Worm (Caenorhabditis elegans) whole organism, L3 larva: ENCODE results near the gene Y116A8C.9.

ENCODE experiments used
- ceh-82 ChIP-seq: fragments of 150-350 bp; optimal IDR thresholded peaks from 2 replicates; lab custom pipeline; 2014; ENCODE audit warnings: missing biosample characterization, missing genetic modification characterization
- elt-2 ChIP-seq: sonication (generic microtip); optimal IDR thresholded peaks from 2 replicates; lab custom pipeline; 2016; ENCODE audit warnings: missing genetic modification reagents, mild to moderate bottlenecking, missing genetic modification characterization, missing compliant biosample characterization
- elt-3 ChIP-seq, 3 experiments: fragments of 150-350 bp in 1 of 3; sonication (generic microtip) in 2 of 3; optimal IDR thresholded peaks; 2 replicates in 2 of 3; 4 replicates in 1 of 3; lab custom pipeline; 2014 to 2017; ENCODE audit warnings: missing biosample characterization in 3 of 3, missing genetic modification characterization in 3 of 3
- fos-1 ChIP-seq: fragments of 150-350 bp; optimal IDR thresholded peaks from 2 replicates; lab custom pipeline; 2014; ENCODE audit warnings: missing biosample characterization, missing genetic modification characterization
- lin-15B ChIP-seq: fragments of 150-350 bp; optimal IDR thresholded peaks from 2 replicates; lab custom pipeline; 2014; ENCODE audit warnings: missing biosample characterization, missing genetic modification characterization
- lin-39 ChIP-seq: fragments of 150-350 bp; optimal IDR thresholded peaks from 2 replicates; lab custom pipeline; 2018; ENCODE audit warnings: missing biosample characterization, missing genetic modification reagents, missing genetic modification characterization
- nhr-12 ChIP-seq: fragments of 150-350 bp; optimal IDR thresholded peaks from 2 replicates; lab custom pipeline; 2014; ENCODE audit warnings: missing biosample characterization, missing genetic modification characterization
- nhr-25 ChIP-seq: sonication (generic microtip); optimal IDR thresholded peaks from 2 replicates; lab custom pipeline; 2017; ENCODE audit warnings: missing biosample characterization, missing genetic modification characterization
- nhr-77 ChIP-seq: fragments of 150-350 bp; optimal IDR thresholded peaks from 2 replicates; lab custom pipeline; 2014; ENCODE audit warnings: missing biosample characterization, missing genetic modification characterization
- pqm-1 ChIP-seq: fragments of 150-350 bp; optimal IDR thresholded peaks from 2 replicates; lab custom pipeline; 2017; ENCODE audit warnings: missing biosample characterization, missing genetic modification characterization, inconsistent platforms
- skn-1 ChIP-seq: fragments of 150-350 bp; optimal IDR thresholded peaks from 2 replicates; lab custom pipeline; 2014; ENCODE audit warnings: missing biosample characterization, missing genetic modification characterization
- ztf-11 ChIP-seq: fragments of 150-350 bp; optimal IDR thresholded peaks from 2 replicates; lab custom pipeline; 2014; ENCODE audit warnings: missing biosample characterization, missing genetic modification characterization

DNA sequence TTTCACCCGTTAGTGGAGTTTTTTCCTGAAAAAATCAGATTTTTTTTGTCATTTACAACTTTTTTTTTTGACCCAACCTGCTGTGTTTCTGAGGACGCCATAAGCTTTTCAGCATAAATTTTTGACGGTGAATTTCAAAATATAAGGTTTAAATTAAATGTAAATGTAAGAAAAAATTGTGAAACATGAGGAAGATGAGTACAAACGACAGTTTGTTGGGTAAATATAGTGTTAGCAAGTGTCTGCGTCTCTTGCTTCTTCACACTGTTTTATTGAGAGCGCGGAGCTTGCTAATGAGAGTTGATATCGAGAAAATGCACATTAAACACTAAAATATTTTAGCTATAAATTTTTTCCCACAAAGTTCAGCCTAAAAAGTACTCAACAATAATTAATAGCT lies 23.8 kb upstream of the Y116A8C.9 start, which contains the start of gene rom-3:
- TF ChIP-seq elt-2 (no peak), nhr-77 (tag; lab: Kevin White, UChicago) (no peak), nhr-12 (tag; lab: Kevin White, UChicago) (no peak), ceh-82 (tag; lab: Kevin White, UChicago) (no peak), ztf-11 (tag; lab: Kevin White, UChicago) (no peak), elt-3 (tag; optimal IDR thresholded peaks at IDR 0.05; lab: Kevin White, UChicago) (no peak), skn-1 (tag; lab: Kevin White, UChicago) (no peak), nhr-25 (tag; lab: Kevin White, UChicago) (no peak), fos-1 (tag; lab: Kevin White, UChicago) (no peak), lin-39 (no peak), lin-15B (no peak), pqm-1 (tag; lab: Kevin White, UChicago) (no peak)
